Fruit fly (Drosophila melanogaster): Measurements from ENCODE around the gene Rga.

DNA sequence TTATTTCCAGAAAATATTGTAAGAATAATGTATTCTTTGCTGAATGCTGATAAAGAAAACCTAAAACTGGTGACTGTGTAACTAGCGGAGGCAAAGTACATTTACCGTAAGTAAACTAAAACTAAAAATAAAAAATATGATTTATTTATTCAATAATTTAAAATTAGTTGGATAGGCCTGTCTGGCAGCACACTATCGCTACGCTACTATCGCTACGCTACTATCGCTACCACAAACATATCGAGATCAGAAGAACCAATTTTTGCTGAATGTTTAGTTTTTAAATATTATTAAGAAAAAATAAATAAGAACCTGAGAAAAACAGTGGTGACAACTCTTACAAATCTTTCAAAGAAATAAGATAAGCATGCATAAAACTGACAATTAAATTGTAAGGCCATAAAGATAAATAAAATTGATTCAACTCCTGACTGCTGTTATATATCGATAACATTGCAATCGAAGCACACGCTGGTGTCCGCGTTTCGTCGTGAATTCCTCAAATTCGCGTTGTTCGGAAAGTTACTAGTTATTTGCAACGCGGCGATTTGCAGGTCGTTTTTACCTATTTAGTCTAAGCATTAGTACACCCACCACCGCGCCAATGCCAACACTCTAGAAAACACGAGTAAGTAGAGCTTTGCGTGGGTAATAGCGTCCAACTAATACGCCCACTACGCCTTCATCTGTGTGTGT lies 47.4 kb upstream of the Rga start, which contains the start of gene Wdr33:
- no peak for TF ChIP-seq Dll (optimal IDR thresholded peaks at IDR 0.05)
- TF ChIP-seq EcR (GFP tag; optimal IDR thresholded peaks at IDR 0.05), result no peak
- TF ChIP-seq psq (optimal IDR thresholded peaks at IDR 0.05), result no peak

Measured in whole organism.